Fruit fly (Drosophila melanogaster) whole organism, embryonic: ENCODE measurements around the gene TkR86C.

Experiments used
- Atf3 ChIP-seq: fragments of 200-800 bp; sonication (Bioruptor generic); optimal IDR thresholded peaks from 3 replicates; lab custom pipeline; 2016; ENCODE audit warnings: missing biosample characterization, missing genetic modification characterization
- CG12219 ChIP-seq: fragments of 200-800 bp; sonication (Bioruptor generic); optimal IDR thresholded peaks from 3 replicates; lab custom pipeline; 2018; ENCODE audit warnings: missing biosample characterization, mild to moderate bottlenecking, missing genetic modification characterization
- CG13123 ChIP-seq: fragments of 200-800 bp; sonication (Bioruptor generic); optimal IDR thresholded peaks from 2 replicates; lab custom pipeline; 2016; ENCODE audit warnings: missing biosample characterization, missing genetic modification characterization
- CG14050 ChIP-seq: fragments of 200-800 bp; sonication (Bioruptor generic); IDR thresholded peaks from 3 replicates; pipeline ENCODE4 v1.3.6; 2022; ENCODE audit warnings: missing biosample characterization, missing genetic modification characterization
- CG16863 ChIP-seq: fragments of 200-800 bp; sonication (Bioruptor generic); optimal IDR thresholded peaks from 3 replicates; lab custom pipeline; 2016; ENCODE audit warnings: missing biosample characterization, missing genetic modification characterization
- CG17186 ChIP-seq: fragments of 200-800 bp; sonication (Bioruptor generic); optimal IDR thresholded peaks from 3 replicates; lab custom pipeline; 2017; ENCODE audit warnings: missing biosample characterization, missing genetic modification reagents, missing genetic modification characterization
- CG17359 ChIP-seq: fragments of 200-800 bp; sonication (Bioruptor generic); optimal IDR thresholded peaks from 3 replicates; lab custom pipeline; 2018; ENCODE audit warnings: missing biosample characterization, mild to moderate bottlenecking, missing genetic modification characterization, moderate library complexity
- CG1832 ChIP-seq: fragments of 200-800 bp; sonication (Bioruptor generic); optimal IDR thresholded peaks from 2 replicates; lab custom pipeline; 2017; ENCODE audit warnings: missing biosample characterization, mild to moderate bottlenecking, missing genetic modification characterization, inconsistent platforms
- CG18619 ChIP-seq: fragments of 200-800 bp; sonication (Bioruptor generic); optimal IDR thresholded peaks from 3 replicates; lab custom pipeline; 2017; ENCODE audit warnings: missing biosample characterization, mild to moderate bottlenecking, missing genetic modification characterization
- CG2116 ChIP-seq: fragments of 200-800 bp; sonication (Bioruptor generic); optimal IDR thresholded peaks from 3 replicates; lab custom pipeline; 2018; ENCODE audit warnings: missing biosample characterization, mild to moderate bottlenecking, missing genetic modification characterization
- CG2199 ChIP-seq: fragments of 200-800 bp; sonication (Bioruptor generic); IDR thresholded peaks from 3 replicates; pipeline ENCODE4 v1.3.6; 2022; ENCODE audit warnings: missing biosample characterization, missing genetic modification characterization
- CG33213 ChIP-seq: fragments of 200-800 bp; sonication (Bioruptor generic); optimal IDR thresholded peaks from 3 replicates; lab custom pipeline; 2016; ENCODE audit warnings: missing biosample characterization, missing genetic modification characterization
- CG34224 ChIP-seq: fragments of 200-800 bp; sonication (Bioruptor generic); IDR thresholded peaks from 3 replicates; pipeline ENCODE4 v1.3.6; 2022; ENCODE audit warnings: missing biosample characterization, missing genetic modification characterization; ENCODE audit not compliant: partially characterized antibody
- CG3847 ChIP-seq: fragments of 200-800 bp; sonication (Bioruptor generic); IDR thresholded peaks from 2 replicates; pipeline ENCODE4 v1.3.6; 2022; ENCODE audit warnings: missing biosample characterization, missing genetic modification characterization
- CG4404 ChIP-seq: fragments of 200-800 bp; sonication (Bioruptor generic); IDR thresholded peaks from 2 replicates; pipeline ENCODE4 v1.3.6; 2022; ENCODE audit warnings: missing biosample characterization, missing genetic modification characterization
- CG7271 ChIP-seq: fragments of 200-800 bp; sonication (Bioruptor generic); optimal IDR thresholded peaks from 2 replicates; lab custom pipeline; 2018; ENCODE audit warnings: missing biosample characterization, mild to moderate bottlenecking, missing genetic modification characterization, moderate library complexity
- CG7745 ChIP-seq: fragments of 200-800 bp; sonication (Bioruptor generic); optimal IDR thresholded peaks from 2 replicates; lab custom pipeline; 2018; ENCODE audit warnings: missing biosample characterization, mild to moderate bottlenecking, missing genetic modification characterization, moderate library complexity
- CG7839 ChIP-seq: fragments of 200-800 bp; sonication (Bioruptor generic); optimal IDR thresholded peaks from 3 replicates; lab custom pipeline; 2018; ENCODE audit warnings: missing biosample characterization, mild to moderate bottlenecking, missing genetic modification characterization, moderate library complexity
- CG7928 ChIP-seq: fragments of 200-800 bp; sonication (Bioruptor generic); optimal IDR thresholded peaks from 2 replicates; lab custom pipeline; 2017; ENCODE audit warnings: missing biosample characterization, mild to moderate bottlenecking, missing genetic modification characterization
- CG7963 ChIP-seq: fragments of 200-800 bp; sonication (Bioruptor generic); IDR thresholded peaks from 3 replicates; pipeline ENCODE4 v1.3.6; 2022; ENCODE audit warnings: missing biosample characterization, missing genetic modification characterization; ENCODE audit not compliant: partially characterized antibody
- CG9817 ChIP-seq: fragments of 200-800 bp; sonication (Bioruptor generic); optimal IDR thresholded peaks from 2 replicates; lab custom pipeline; 2018; ENCODE audit warnings: missing biosample characterization, mild to moderate bottlenecking, missing genetic modification characterization, moderate library complexity
- Camta ChIP-seq: fragments of 200-800 bp; sonication (Bioruptor generic); optimal IDR thresholded peaks from 2 replicates; lab custom pipeline; 2016; ENCODE audit warnings: missing biosample characterization, missing genetic modification characterization
- CoRest ChIP-seq: fragments of 200-800 bp; sonication (Bioruptor generic); optimal IDR thresholded peaks from 3 replicates; lab custom pipeline; 2018; ENCODE audit warnings: missing biosample characterization, mild to moderate bottlenecking, missing genetic modification characterization, moderate library complexity
- Dref ChIP-seq: fragments of 200-800 bp; sonication (Bioruptor generic); IDR thresholded peaks from 2 replicates; pipeline ENCODE4 v1.3.6; 2022; ENCODE audit warnings: missing biosample characterization, missing genetic modification characterization
- Hr78 ChIP-seq, 2 experiments: fragments of 200-800 bp in 1 of 2; fragments of >200 bp in 1 of 2; sonication (Bioruptor generic) in 1 of 2; optimal IDR thresholded peaks; 2 replicates each; lab custom pipeline; 2017 to 2019; ENCODE audit warnings: missing biosample characterization in 2 of 2, missing genetic modification characterization in 2 of 2, mild to moderate bottlenecking in 1 of 2, moderate library complexity in 1 of 2
- Mad ChIP-seq: fragments of 200-800 bp; sonication (Bioruptor generic); optimal IDR thresholded peaks from 2 replicates; lab custom pipeline; 2016; ENCODE audit warnings: missing biosample characterization, missing genetic modification characterization
- NfI ChIP-seq: fragments of 200-800 bp; sonication (Bioruptor generic); optimal IDR thresholded peaks from 3 replicates; lab custom pipeline; 2018; ENCODE audit warnings: missing biosample characterization, mild to moderate bottlenecking, missing genetic modification characterization, moderate library complexity
- Sry-β ChIP-seq: fragments of 200-800 bp; sonication (Bioruptor generic); optimal IDR thresholded peaks from 2 replicates; lab custom pipeline; 2018; ENCODE audit warnings: missing biosample characterization, mild to moderate bottlenecking, missing genetic modification characterization, moderate library complexity
- ap ChIP-seq: fragments of 200-800 bp; sonication (Bioruptor generic); IDR thresholded peaks from 2 replicates; pipeline ENCODE4 v1.3.6; 2022; ENCODE audit warnings: missing biosample characterization, missing genetic modification characterization
- ara ChIP-seq: fragments of 200-800 bp; sonication (Bioruptor generic); IDR thresholded peaks from 2 replicates; pipeline ENCODE4 v1.3.6; 2022; ENCODE audit warnings: missing biosample characterization, missing genetic modification characterization
- ato ChIP-seq: fragments of 200-800 bp; sonication (Bioruptor generic); IDR thresholded peaks from 2 replicates; pipeline ENCODE4 v1.3.6; 2022; ENCODE audit warnings: missing biosample characterization, missing genetic modification characterization; ENCODE audit not compliant: partially characterized antibody
- cad ChIP-seq: fragments of >200 bp; optimal IDR thresholded peaks from 2 replicates; lab custom pipeline; 2017; ENCODE audit warnings: missing biosample characterization, missing genetic modification characterization
- her ChIP-seq: fragments of 200-800 bp; sonication (Bioruptor generic); optimal IDR thresholded peaks from 2 replicates; lab custom pipeline; 2016; ENCODE audit warnings: missing biosample characterization, missing genetic modification characterization
- lov ChIP-seq, 2 experiments: fragments of 200-800 bp in 1 of 2; fragments of >200 bp in 1 of 2; sonication (Bioruptor generic) in 1 of 2; IDR thresholded peaks in 1 of 2; optimal IDR thresholded peaks in 1 of 2; 2 replicates in 1 of 2; 3 replicates in 1 of 2; pipeline versions ENCODE4 v1.3.6 to Lab custom; 2017 to 2022; ENCODE audit warnings: missing biosample characterization in 1 of 2, missing genetic modification characterization in 1 of 2
- nau ChIP-seq: fragments of 200-800 bp; sonication (Bioruptor generic); optimal IDR thresholded peaks from 3 replicates; lab custom pipeline; 2017; ENCODE audit warnings: missing biosample characterization, mild to moderate bottlenecking, missing genetic modification characterization, missing genetic modification reagents
- nerfin-1 ChIP-seq: fragments of 200-800 bp; sonication (Bioruptor generic); optimal IDR thresholded peaks from 3 replicates; lab custom pipeline; 2019; ENCODE audit warnings: missing biosample characterization, mild to moderate bottlenecking, missing genetic modification characterization, moderate library complexity
- nmo ChIP-seq: fragments of 200-800 bp; sonication (Bioruptor generic); optimal IDR thresholded peaks from 2 replicates; lab custom pipeline; 2018; ENCODE audit warnings: missing biosample characterization, mild to moderate bottlenecking, missing genetic modification characterization, moderate library complexity
- oc ChIP-seq: fragments of 200-800 bp; sonication (Bioruptor generic); optimal IDR thresholded peaks from 2 replicates; lab custom pipeline; 2018; ENCODE audit warnings: missing biosample characterization, mild to moderate bottlenecking, missing genetic modification characterization, moderate library complexity
- psq ChIP-seq: fragments of 200-800 bp; sonication (Bioruptor generic); optimal IDR thresholded peaks from 2 replicates; lab custom pipeline; 2017; ENCODE audit warnings: missing biosample characterization, missing genetic modification characterization
- sc ChIP-seq, 3 experiments: fragments of >200 bp in 2 of 3; fragments of 200-800 bp in 1 of 3; sonication (Bioruptor generic) in 1 of 3; optimal IDR thresholded peaks; 2 replicates in 2 of 3; 3 replicates in 1 of 3; lab custom pipeline; 2017; ENCODE audit warnings: mild to moderate bottlenecking in 1 of 3, missing biosample characterization in 1 of 3, missing genetic modification characterization in 1 of 3, missing genetic modification reagents in 1 of 3
- scrt ChIP-seq: fragments of 200-800 bp; sonication (Bioruptor generic); optimal IDR thresholded peaks from 2 replicates; lab custom pipeline; 2018; ENCODE audit warnings: missing biosample characterization, mild to moderate bottlenecking, missing genetic modification characterization, moderate library complexity
- slbo ChIP-seq: fragments of 200-800 bp; sonication (Bioruptor generic); IDR thresholded peaks from 2 replicates; pipeline ENCODE4 v1.3.6; 2022; ENCODE audit warnings: missing biosample characterization, missing genetic modification characterization
- sob ChIP-seq: fragments of 200-800 bp; sonication (Bioruptor generic); IDR thresholded peaks from 2 replicates; pipeline ENCODE4 v1.3.6; 2022; ENCODE audit warnings: missing biosample characterization, missing genetic modification characterization
- sqz ChIP-seq: fragments of 200-800 bp; sonication (Bioruptor generic); optimal IDR thresholded peaks from 3 replicates; lab custom pipeline; 2018; ENCODE audit warnings: missing biosample characterization, mild to moderate bottlenecking, missing genetic modification characterization
- ssp ChIP-seq: fragments of 200-800 bp; sonication (Bioruptor generic); IDR thresholded peaks from 2 replicates; pipeline ENCODE4 v1.3.6; 2022; ENCODE audit warnings: missing biosample characterization, missing genetic modification characterization
- tin ChIP-seq: fragments of 200-800 bp; sonication (Bioruptor generic); optimal IDR thresholded peaks from 3 replicates; lab custom pipeline; 2016; ENCODE audit warnings: missing biosample characterization, missing genetic modification characterization
- tna ChIP-seq: fragments of 200-800 bp; sonication (Bioruptor generic); IDR thresholded peaks from 2 replicates; pipeline ENCODE4 v1.3.6; 2022; ENCODE audit warnings: missing biosample characterization, missing genetic modification characterization; ENCODE audit not compliant: partially characterized antibody
- toy ChIP-seq: fragments of 200-800 bp; sonication (Bioruptor generic); IDR thresholded peaks from 2 replicates; pipeline ENCODE4 v1.3.6; 2022; ENCODE audit warnings: missing biosample characterization, missing genetic modification characterization
- unc-4 ChIP-seq: fragments of 200-800 bp; sonication (Bioruptor generic); IDR thresholded peaks from 2 replicates; pipeline ENCODE4 v1.3.6; 2022; ENCODE audit warnings: missing biosample characterization, missing genetic modification characterization; ENCODE audit not compliant: partially characterized antibody

The TkR86C gene

dm6 chr3R:10784058-10784499 lies 33.1 kb upstream of the TkR86C start, which contains the start of the genes mRpL37 and Rbp1 (continued):
- TF ChIP-seq CG9817 = peak; percentile 87
- peak; percentile 54 for TF ChIP-seq Mad (GFP tag; lab: Kevin White, UChicago)
- peak; percentile 50 for TF ChIP-seq CG13123
- TF ChIP-seq NfI (GFP tag; lab: Kevin White, UChicago) = peak; percentile 71
- no peak for TF ChIP-seq CG7963
- TF ChIP-seq CG3847 = peak; percentile 85
- peak; percentile 91 for TF ChIP-seq sob (GFP tag; lab: Robert Waterston, UW)
- TF ChIP-seq CG2116 (GFP tag; lab: Kevin White, UChicago) = peak; percentile 63
- peak; percentile 90 for TF ChIP-seq CoRest (tag; lab: Kevin White, UChicago)
- TF ChIP-seq CG7928 = peak; percentile 21
- peak; percentile 30; the same call in 1 of the 2 replicates for TF ChIP-seq ato (GFP tag; lab: Robert Waterston, UW)
- peak; percentile 85 for TF ChIP-seq slbo
- no peak for TF ChIP-seq her
- TF ChIP-seq nerfin-1 (tag; lab: Kevin White, UChicago) = no peak
- TF ChIP-seq nmo (GFP tag; lab: Kevin White, UChicago) = peak; percentile 92
- TF ChIP-seq CG16863 (GFP tag; lab: Kevin White, UChicago) = peak; percentile 23
- TF ChIP-seq Sry-β (GFP tag; lab: Kevin White, UChicago) = peak; percentile 72
- TF ChIP-seq CG14050 (GFP tag; lab: Robert Waterston, UW) = peak; percentile 34; the same call in 1 of the 3 replicates
- no peak for TF ChIP-seq lov (optimal IDR thresholded peaks at IDR 0.05; lab: Kevin White, UChicago)
- no peak for TF ChIP-seq lov (GFP tag; IDR thresholded peaks at IDR 0.05; lab: Robert Waterston, UW)
- no peak for TF ChIP-seq cad (GFP tag; lab: Kevin White, UChicago)
- TF ChIP-seq Atf3 (GFP tag; lab: Kevin White, UChicago) = no peak
- no peak for TF ChIP-seq CG2199 (GFP tag; lab: Robert Waterston, UW)
- peak; percentile 46 for TF ChIP-seq Dref (GFP tag; lab: Robert Waterston, UW)
- TF ChIP-seq scrt (GFP tag; lab: Kevin White, UChicago) = no peak
- peak; percentile 33 for TF ChIP-seq Camta (GFP tag; lab: Kevin White, UChicago)
- TF ChIP-seq CG1832 (GFP tag; lab: Kevin White, UChicago) = no peak
- no peak for TF ChIP-seq oc (tag; lab: Kevin White, UChicago)
- no peak for TF ChIP-seq CG7271 (tag; lab: Kevin White, UChicago)
- no peak for TF ChIP-seq Hr78 (GFP tag; optimal IDR thresholded peaks at IDR 0.05; lab: Kevin White, UChicago)
- peak; percentile 94 for TF ChIP-seq CG4404 (GFP tag; lab: Robert Waterston, UW)
- TF ChIP-seq CG7745 = no peak
- peak; percentile 80 for TF ChIP-seq ssp (GFP tag; lab: Robert Waterston, UW)
- peak; percentile 79 for TF ChIP-seq CG34224 (GFP tag; lab: Robert Waterston, UW)
- no peak for TF ChIP-seq toy (GFP tag; lab: Robert Waterston, UW)
- peak; percentile 78 for TF ChIP-seq tin
- TF ChIP-seq unc-4 = peak; percentile 94
- peak; percentile 41 for TF ChIP-seq psq
- TF ChIP-seq CG17359 (tag; lab: Kevin White, UChicago) = peak; percentile 50
- no peak for TF ChIP-seq ara (GFP tag; lab: Robert Waterston, UW)
- peak; percentile 21 for TF ChIP-seq CG17186
- TF ChIP-seq CG7839 = peak; percentile 78
- TF ChIP-seq tna (GFP tag; lab: Robert Waterston, UW) = peak; percentile 31; the same call in 1 of the 2 replicates
- TF ChIP-seq CG12219 = no peak
- no peak for TF ChIP-seq sc (optimal IDR thresholded peaks at IDR 0.05; lab: Kevin White, UChicago)
- TF ChIP-seq sc (GFP tag; optimal IDR thresholded peaks at IDR 0.05; lab: Kevin White, UChicago) = peak; percentile 43
- TF ChIP-seq CG33213 (GFP tag; lab: Kevin White, UChicago) = no peak
- TF ChIP-seq CG18619 (GFP tag; lab: Kevin White, UChicago) = peak; percentile 52
- no peak for TF ChIP-seq sqz (GFP tag; lab: Kevin White, UChicago)
- TF ChIP-seq nau (GFP tag; lab: Kevin White, UChicago) = no peak
- no peak for TF ChIP-seq ap (GFP tag; lab: Robert Waterston, UW)
